Fruit fly (Drosophila melanogaster) whole organism, embryonic: ENCODE measurements around the gene Atx-1.

ENCODE experiments used
- Atf6 ChIP-seq: fragments of 200-800 bp; sonication (Bioruptor generic); IDR thresholded peaks from 2 replicates; pipeline ENCODE4 v1.3.6; 2022; ENCODE audit warnings: missing biosample characterization, missing genetic modification characterization
- Awh ChIP-seq: fragments of 200-800 bp; sonication (Bioruptor generic); IDR thresholded peaks from 2 replicates; pipeline ENCODE4, ENCODE4 v1.3.6; 2022; ENCODE audit warnings: missing biosample characterization, missing genetic modification characterization
- B-H2 ChIP-seq: fragments of 200-800 bp; sonication (Bioruptor generic); optimal IDR thresholded peaks from 2 replicates; lab custom pipeline; 2018; ENCODE audit warnings: missing biosample characterization, mild to moderate bottlenecking, missing genetic modification characterization
- BEAF-32 ChIP-seq: fragments of 200-800 bp; sonication (Bioruptor generic); optimal IDR thresholded peaks from 3 replicates; lab custom pipeline; 2017; ENCODE audit warnings: missing biosample characterization, missing genetic modification characterization, mild to moderate bottlenecking, moderate library complexity, missing genetic modification reagents
- Blimp-1 ChIP-seq: fragments of 200-800 bp; sonication (Bioruptor generic); optimal IDR thresholded peaks from 3 replicates; lab custom pipeline; 2018; ENCODE audit warnings: missing biosample characterization, missing genetic modification characterization, mild to moderate bottlenecking, moderate library complexity, missing genetic modification reagents
- CG11504 ChIP-seq: fragments of 200-800 bp; sonication (Bioruptor generic); optimal IDR thresholded peaks from 3 replicates; lab custom pipeline; 2019; ENCODE audit warnings: missing biosample characterization, mild to moderate bottlenecking, missing genetic modification characterization, moderate library complexity
- CG12104 ChIP-seq: fragments of 200-800 bp; sonication (Bioruptor generic); optimal IDR thresholded peaks from 3 replicates; lab custom pipeline; 2016; ENCODE audit warnings: missing biosample characterization, missing genetic modification characterization
- CG13424 ChIP-seq: fragments of 200-800 bp; sonication (Bioruptor generic); optimal IDR thresholded peaks from 2 replicates; lab custom pipeline; 2019; ENCODE audit warnings: missing biosample characterization, mild to moderate bottlenecking, missing genetic modification characterization, moderate library complexity
- CG13624 ChIP-seq: fragments of 200-800 bp; sonication (Bioruptor generic); optimal IDR thresholded peaks from 2 replicates; lab custom pipeline; 2016; ENCODE audit warnings: missing biosample characterization, missing genetic modification characterization
- CG14441 ChIP-seq: fragments of 200-800 bp; sonication (Bioruptor generic); IDR thresholded peaks from 2 replicates; pipeline ENCODE4 v1.3.6; 2022; ENCODE audit warnings: missing biosample characterization, missing genetic modification characterization
- CG14667 ChIP-seq: fragments of 200-800 bp; sonication (Bioruptor generic); IDR thresholded peaks from 2 replicates; pipeline ENCODE4 v1.3.6; 2022; ENCODE audit warnings: missing biosample characterization, missing genetic modification characterization
- CG14965 ChIP-seq: fragments of 200-800 bp; sonication (Bioruptor generic); optimal IDR thresholded peaks from 2 replicates; lab custom pipeline; 2016; ENCODE audit warnings: missing biosample characterization, missing genetic modification characterization, borderline replicate concordance
- CG15269 ChIP-seq: fragments of 200-800 bp; sonication (Bioruptor generic); optimal IDR thresholded peaks from 2 replicates; lab custom pipeline; 2018; ENCODE audit warnings: missing biosample characterization, mild to moderate bottlenecking, missing genetic modification characterization, moderate library complexity
- CG17802 ChIP-seq: fragments of 200-800 bp; sonication (Bioruptor generic); optimal IDR thresholded peaks from 2 replicates; lab custom pipeline; 2018; ENCODE audit warnings: missing biosample characterization, mild to moderate bottlenecking, missing genetic modification characterization, moderate library complexity
- CG1832 ChIP-seq: fragments of 200-800 bp; sonication (Bioruptor generic); optimal IDR thresholded peaks from 2 replicates; lab custom pipeline; 2017; ENCODE audit warnings: missing biosample characterization, mild to moderate bottlenecking, missing genetic modification characterization, inconsistent platforms
- CG32532 ChIP-seq: fragments of 200-800 bp; sonication (Bioruptor generic); IDR thresholded peaks from 2 replicates; pipeline ENCODE4 v1.3.6; 2022; ENCODE audit warnings: missing biosample characterization, missing genetic modification characterization
- CG34376 ChIP-seq: fragments of 200-800 bp; sonication (Bioruptor generic); optimal IDR thresholded peaks from 2 replicates; lab custom pipeline; 2018; ENCODE audit warnings: missing biosample characterization, mild to moderate bottlenecking, missing genetic modification characterization
- CG3847 ChIP-seq: fragments of 200-800 bp; sonication (Bioruptor generic); IDR thresholded peaks from 2 replicates; pipeline ENCODE4 v1.3.6; 2022; ENCODE audit warnings: missing biosample characterization, missing genetic modification characterization
- CG4282 ChIP-seq: fragments of 200-800 bp; sonication (Bioruptor generic); optimal IDR thresholded peaks from 2 replicates; lab custom pipeline; 2016; ENCODE audit warnings: missing biosample characterization, missing genetic modification characterization
- CG4854 ChIP-seq: fragments of 200-800 bp; sonication (Bioruptor generic); optimal IDR thresholded peaks from 2 replicates; lab custom pipeline; 2016; ENCODE audit warnings: missing biosample characterization, missing genetic modification characterization, inconsistent platforms
- CG9727 ChIP-seq: fragments of 200-800 bp; sonication (Bioruptor generic); optimal IDR thresholded peaks from 3 replicates; lab custom pipeline; 2017; ENCODE audit warnings: missing biosample characterization, mild to moderate bottlenecking, missing genetic modification characterization
- CHES-1-like ChIP-seq: fragments of 200-800 bp; sonication (Bioruptor generic); optimal IDR thresholded peaks from 2 replicates; lab custom pipeline; 2016; ENCODE audit warnings: missing biosample characterization, missing genetic modification characterization
- Dip2 ChIP-seq: fragments of 200-800 bp; sonication (Bioruptor generic); IDR thresholded peaks from 2 replicates; pipeline ENCODE4 v1.3.6; 2022; ENCODE audit warnings: missing biosample characterization, missing genetic modification characterization
- Dll ChIP-seq: fragments of 200-800 bp; sonication (Bioruptor generic); IDR thresholded peaks from 4 replicates; pipeline ENCODE4 v1.3.6; 2022; ENCODE audit warnings: missing biosample characterization, missing genetic modification characterization; ENCODE audit not compliant: partially characterized antibody
- Elba2 ChIP-seq: fragments of 200-800 bp; sonication (Bioruptor generic); optimal IDR thresholded peaks from 3 replicates; lab custom pipeline; 2016; ENCODE audit warnings: missing biosample characterization, missing genetic modification characterization
- Hr39 ChIP-seq: fragments of >200 bp; optimal IDR thresholded peaks from 2 replicates; lab custom pipeline; 2017
- MTF-1 ChIP-seq: fragments of 200-800 bp; sonication (Bioruptor generic); optimal IDR thresholded peaks from 2 replicates; lab custom pipeline; 2018; ENCODE audit warnings: missing biosample characterization, mild to moderate bottlenecking, missing genetic modification characterization, borderline replicate concordance
- Med ChIP-seq: fragments of 200-800 bp; sonication (Bioruptor generic); peaks from one replicate; lab custom pipeline; 2016; ENCODE audit warnings: missing biosample characterization, missing genetic modification characterization, mild to moderate bottlenecking, inconsistent platforms, moderate library complexity
- PHDP ChIP-seq: fragments of 200-800 bp; sonication (Bioruptor generic); optimal IDR thresholded peaks from 3 replicates; lab custom pipeline; 2018; ENCODE audit warnings: missing biosample characterization, mild to moderate bottlenecking, missing genetic modification characterization, moderate library complexity
- Scr ChIP-seq: fragments of 200-800 bp; sonication (Bioruptor generic); IDR thresholded peaks from 2 replicates; pipeline ENCODE4 v1.3.6; 2022; ENCODE audit warnings: missing biosample characterization, missing genetic modification characterization; ENCODE audit not compliant: partially characterized antibody
- Spps ChIP-seq: fragments of 200-800 bp; sonication (Bioruptor generic); optimal IDR thresholded peaks from 2 replicates; lab custom pipeline; 2018; ENCODE audit warnings: missing biosample characterization, mild to moderate bottlenecking, missing genetic modification characterization
- Sry-β ChIP-seq: fragments of 200-800 bp; sonication (Bioruptor generic); optimal IDR thresholded peaks from 2 replicates; lab custom pipeline; 2018; ENCODE audit warnings: missing biosample characterization, mild to moderate bottlenecking, missing genetic modification characterization, moderate library complexity
- Sry-δ ChIP-seq: fragments of 200-800 bp; sonication (Bioruptor generic); optimal IDR thresholded peaks from 2 replicates; lab custom pipeline; 2016; ENCODE audit warnings: missing biosample characterization, missing genetic modification characterization
- Stat92E ChIP-seq, 3 experiments: fragments of >200 bp in 2 of 3; fragments of 200-800 bp in 1 of 3; sonication (Bioruptor generic) in 1 of 3; optimal IDR thresholded peaks; 2 replicates each; lab custom pipeline; 2017 to 2019; ENCODE audit warnings: missing biosample characterization in 3 of 3, missing genetic modification characterization in 3 of 3, mild to moderate bottlenecking in 1 of 3, moderate library complexity in 1 of 3
- ase ChIP-seq: fragments of 200-800 bp; sonication (Bioruptor generic); IDR thresholded peaks from 3 replicates; pipeline ENCODE4 v1.3.6; 2022; ENCODE audit warnings: missing biosample characterization, missing genetic modification characterization
- ato ChIP-seq: fragments of 200-800 bp; sonication (Bioruptor generic); IDR thresholded peaks from 2 replicates; pipeline ENCODE4 v1.3.6; 2022; ENCODE audit warnings: missing biosample characterization, missing genetic modification characterization; ENCODE audit not compliant: partially characterized antibody
- br ChIP-seq: fragments of >200 bp; optimal IDR thresholded peaks from 2 replicates; lab custom pipeline; 2017
- bsh ChIP-seq, 2 experiments: fragments of 200-800 bp; sonication (Bioruptor generic); optimal IDR thresholded peaks; 2 replicates each; lab custom pipeline; 2017 to 2018; ENCODE audit warnings: mild to moderate bottlenecking in 2 of 2, missing biosample characterization in 2 of 2, missing genetic modification characterization in 2 of 2, moderate library complexity in 1 of 2
- crc ChIP-seq: fragments of 200-800 bp; sonication (Bioruptor generic); optimal IDR thresholded peaks from 2 replicates; lab custom pipeline; 2016; ENCODE audit warnings: missing biosample characterization, missing genetic modification characterization
- ems ChIP-seq: fragments of 200-800 bp; sonication (Bioruptor generic); optimal IDR thresholded peaks from 3 replicates; lab custom pipeline; 2016; ENCODE audit warnings: missing biosample characterization, missing genetic modification characterization
- eve ChIP-seq, 2 experiments: fragments of >200 bp; optimal IDR thresholded peaks; 2 replicates each; lab custom pipeline; 2017; ENCODE audit warnings: missing biosample characterization in 2 of 2, missing genetic modification characterization in 2 of 2
- gcm2 ChIP-seq: fragments of 200-800 bp; sonication (Bioruptor generic); optimal IDR thresholded peaks from 2 replicates; lab custom pipeline; 2016; ENCODE audit warnings: missing biosample characterization, missing genetic modification characterization
- knrl ChIP-seq: fragments of 200-800 bp; sonication (Bioruptor generic); IDR thresholded peaks from 3 replicates; pipeline ENCODE4 v1.3.6; 2022; ENCODE audit warnings: missing biosample characterization, missing genetic modification characterization; ENCODE audit not compliant: partially characterized antibody
- lilli ChIP-seq: fragments of 200-800 bp; sonication (Bioruptor generic); optimal IDR thresholded peaks from 3 replicates; lab custom pipeline; 2016; ENCODE audit warnings: missing biosample characterization, missing genetic modification characterization
- pnt ChIP-seq: fragments of 200-800 bp; sonication (Bioruptor generic); optimal IDR thresholded peaks from 3 replicates; lab custom pipeline; 2016; ENCODE audit warnings: missing biosample characterization, missing genetic modification characterization
- psq ChIP-seq: fragments of 200-800 bp; sonication (Bioruptor generic); optimal IDR thresholded peaks from 2 replicates; lab custom pipeline; 2017; ENCODE audit warnings: missing biosample characterization, missing genetic modification characterization
- rib ChIP-seq: fragments of 200-800 bp; sonication (Bioruptor generic); IDR thresholded peaks from 2 replicates; pipeline ENCODE4 v1.3.6; 2022; ENCODE audit warnings: missing biosample characterization, missing genetic modification characterization
- tio ChIP-seq: fragments of 200-800 bp; sonication (Bioruptor generic); optimal IDR thresholded peaks from 2 replicates; lab custom pipeline; 2017; ENCODE audit warnings: missing biosample characterization, missing genetic modification characterization, inconsistent platforms
- vnd ChIP-seq: fragments of 200-800 bp; sonication (Bioruptor generic); IDR thresholded peaks from 3 replicates; pipeline ENCODE4 v1.3.6; 2022; ENCODE audit warnings: missing biosample characterization, missing genetic modification characterization; ENCODE audit not compliant: partially characterized antibody
- zfh1 ChIP-seq: fragments of 200-800 bp; sonication (Bioruptor generic); IDR thresholded peaks from 3 replicates; pipeline ENCODE4 v1.3.6; 2022; ENCODE audit warnings: missing biosample characterization, missing genetic modification characterization

The Atx-1 gene

DNA sequence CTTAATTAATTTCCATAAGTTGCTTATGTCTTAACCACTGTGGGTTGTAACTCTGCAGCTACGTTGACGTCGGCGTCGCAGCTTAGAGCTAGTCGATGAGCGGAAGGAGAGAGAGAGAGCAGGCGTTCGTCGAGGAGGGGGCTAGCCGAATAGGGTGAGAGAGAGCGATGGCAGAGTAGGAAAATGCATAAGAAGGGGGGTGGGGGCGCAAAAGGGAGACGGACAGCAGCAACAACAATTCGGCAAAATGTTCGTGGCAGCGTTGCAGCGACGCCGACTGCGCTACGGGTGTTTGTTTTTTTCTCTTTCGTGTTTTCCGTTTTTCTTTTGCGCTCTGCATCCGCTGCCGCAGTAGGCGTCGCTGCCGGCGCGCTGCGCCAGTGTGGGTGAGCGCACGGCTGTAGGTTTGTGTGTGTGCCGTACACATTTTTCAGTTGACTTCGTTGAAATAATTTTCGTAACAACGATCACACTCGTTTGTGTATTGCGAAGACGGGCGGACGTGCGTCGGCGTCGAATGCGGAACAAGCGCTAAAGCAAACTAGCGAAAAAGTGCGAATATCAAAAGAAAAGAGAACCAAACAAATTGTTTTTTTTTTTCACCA is 45.1 kb downstream of the Atx-1 start (continued):
- TF ChIP-seq lilli (GFP tag; lab: Kevin White, UChicago) (no peak), zfh1 (GFP tag; lab: Robert Waterston, UW) (peak; percentile 40; the same call in 1 of the 3 replicates), rib (GFP tag; lab: Robert Waterston, UW) (peak; percentile 77; the same call in 1 of the 2 replicates), Awh (no peak), BEAF-32 (GFP tag; lab: Kevin White, UChicago) (no peak), psq (GFP tag; lab: Kevin White, UChicago) (peak; percentile 87), ase (GFP tag; lab: Robert Waterston, UW) (no peak), CG1832 (GFP tag; lab: Kevin White, UChicago) (peak; percentile 30), CG9727 (GFP tag; lab: Kevin White, UChicago) (no peak), Elba2 (GFP tag; lab: Kevin White, UChicago) (no peak), MTF-1 (GFP tag; lab: Kevin White, UChicago) (no peak), Hr39 (lab: Kevin White, UChicago) (no peak), tio (GFP tag; lab: Kevin White, UChicago) (no peak), Atf6 (GFP tag; lab: Robert Waterston, UW) (peak; percentile 33; the same call in 1 of the 2 replicates), Dll (GFP tag; lab: Robert Waterston, UW) (no peak), Scr (GFP tag; lab: Robert Waterston, UW) (no peak), Dip2 (no peak), ato (GFP tag; lab: Robert Waterston, UW) (no peak), Stat92E (GFP tag; optimal IDR thresholded peaks at IDR 0.05; lab: Kevin White, UChicago) (no peak), CG13424 (tag; lab: Kevin White, UChicago) (peak; percentile 56), CG14667 (GFP tag; lab: Robert Waterston, UW) (no peak), CG17802 (tag; lab: Kevin White, UChicago) (no peak), CG11504 (tag; lab: Kevin White, UChicago) (no peak), CHES-1-like (GFP tag; lab: Kevin White, UChicago) (peak; percentile 25), eve (GFP tag; optimal IDR thresholded peaks at IDR 0.05; lab: Kevin White, UChicago) (no peak), PHDP (tag; lab: Kevin White, UChicago) (no peak), CG13624 (GFP tag; lab: Kevin White, UChicago) (no peak), CG4282 (GFP tag; lab: Kevin White, UChicago) (no peak), CG14441 (GFP tag; lab: Robert Waterston, UW) (no peak), CG14965 (GFP tag; lab: Kevin White, UChicago) (no peak), bsh (GFP tag; optimal IDR thresholded peaks at IDR 0.05; lab: Kevin White, UChicago) (peak in 1 of 2 experiments; percentile 27), knrl (GFP tag; lab: Robert Waterston, UW) (no peak), pnt (GFP tag; lab: Kevin White, UChicago) (no peak), CG15269 (tag; lab: Kevin White, UChicago) (no peak), br (no peak), CG3847 (GFP tag; lab: Robert Waterston, UW) (no peak), B-H2 (GFP tag; lab: Kevin White, UChicago) (no peak), CG32532 (no peak), CG4854 (GFP tag; lab: Kevin White, UChicago) (no peak), CG34376 (GFP tag; lab: Kevin White, UChicago) (no peak), Sry-β (no peak), vnd (GFP tag; lab: Robert Waterston, UW) (no peak), gcm2 (GFP tag; lab: Kevin White, UChicago) (no peak), Sry-δ (GFP tag; lab: Kevin White, UChicago) (no peak), CG12104 (GFP tag; lab: Kevin White, UChicago) (no peak), crc (GFP tag; lab: Kevin White, UChicago) (no peak), ems (GFP tag; lab: Kevin White, UChicago) (no peak), Spps (no peak), Med (GFP tag; lab: Kevin White, UChicago) (peak; percentile 55), Blimp-1 (no peak)
